Worm (Caenorhabditis elegans) whole organism, L4 larva: ENCODE data around the gene F19F10.14.
"Not testable (repeated sequence)": the region's sequence is repeated elsewhere in the genome, so short reads cannot be mapped to it uniquely, and the experiment has no call there.

Source experiments
- D1046.2 ChIP-seq: fragments of 200-800 bp; sonication (Bioruptor generic); IDR thresholded peaks from 2 replicates; pipeline ENCODE4 v1.3.6; 2022; ENCODE audit warnings: missing genetic modification characterization, missing compliant biosample characterization
- F26F4.8 ChIP-seq: fragments of 200-800 bp; sonication (Bioruptor generic); conservative IDR thresholded peaks from 2 replicates; pipeline ENCODE4 v1.3.6; 2022; ENCODE audit warnings: missing genetic modification characterization, missing compliant biosample characterization
- F44E2.7 ChIP-seq: fragments of 200-800 bp; sonication (Bioruptor generic); IDR thresholded peaks from 2 replicates; pipeline ENCODE4 v2.1.2; 2022; ENCODE audit warnings: missing genetic modification characterization, missing compliant biosample characterization
- F49E8.2 ChIP-seq: sonication (generic microtip); optimal IDR thresholded peaks from 2 replicates; lab custom pipeline; 2016; ENCODE audit warnings: missing compliant biosample characterization, mild to moderate bottlenecking, missing genetic modification characterization, borderline replicate concordance
- R02D3.7 ChIP-seq: fragments of 150-350 bp; sonication (generic microtip); optimal IDR thresholded peaks from 3 replicates; lab custom pipeline; 2014; ENCODE audit warnings: missing biosample characterization, missing genetic modification characterization
- Y105C5A.15 ChIP-seq: fragments of 200-800 bp; sonication (Bioruptor generic); IDR thresholded peaks from 2 replicates; pipeline ENCODE4 v1.3.6; 2022; ENCODE audit warnings: missing genetic modification characterization, missing compliant biosample characterization
- Y48G9A.11 ChIP-seq: fragments of 200-800 bp; sonication (Bioruptor generic); IDR thresholded peaks from 2 replicates; pipeline ENCODE4 v1.3.6; 2022; ENCODE audit warnings: missing genetic modification reagents, missing genetic modification characterization, missing compliant biosample characterization
- Y75B8A.6 ChIP-seq: fragments of 200-800 bp; sonication (Bioruptor generic); IDR thresholded peaks from 2 replicates; pipeline ENCODE4 v1.3.6; 2022; ENCODE audit warnings: missing genetic modification reagents, missing genetic modification characterization, missing compliant biosample characterization
- ZK337.2 ChIP-seq: fragments of 200-800 bp; sonication (Bioruptor generic); IDR thresholded peaks from 2 replicates; pipeline ENCODE4 v1.3.6; 2022; ENCODE audit warnings: missing genetic modification reagents, missing genetic modification characterization, missing compliant biosample characterization
- aha-1 ChIP-seq: fragments of 150-350 bp; peaks from one replicate; lab custom pipeline; 2014; ENCODE audit warnings: missing biosample characterization, missing genetic modification characterization
- arid-1 ChIP-seq: fragments of 200-800 bp; sonication (Bioruptor generic); conservative IDR thresholded peaks from 2 replicates; pipeline ENCODE4 v1.3.6; 2022; ENCODE audit warnings: missing genetic modification reagents, missing genetic modification characterization, missing compliant biosample characterization
- ceh-20 ChIP-seq: fragments of 200-800 bp; sonication (Bioruptor generic); IDR thresholded peaks from 2 replicates; pipeline ENCODE4 v1.3.6; 2022; ENCODE audit warnings: missing genetic modification reagents, missing genetic modification characterization, missing compliant biosample characterization
- ceh-44 ChIP-seq: fragments of 200-800 bp; sonication (Bioruptor generic); IDR thresholded peaks from 2 replicates; pipeline ENCODE4 v1.3.6; 2022; ENCODE audit warnings: missing genetic modification reagents, missing genetic modification characterization, missing compliant biosample characterization
- ces-1 ChIP-seq: fragments of 150-350 bp; sonication (generic microtip); optimal IDR thresholded peaks from 4 replicates; lab custom pipeline; 2014; ENCODE audit warnings: missing biosample characterization, missing genetic modification reagents, missing genetic modification characterization
- cey-2 ChIP-seq: sonication (generic microtip); optimal IDR thresholded peaks from 3 replicates; lab custom pipeline; 2017; ENCODE audit warnings: missing genetic modification characterization, mild to moderate bottlenecking, missing compliant biosample characterization, antibody characterized with exemption, borderline replicate concordance; ENCODE audit not compliant: insufficient read depth
- daf-16 ChIP-seq, 3 experiments: sonication (generic microtip); optimal IDR thresholded peaks; 2 replicates each; lab custom pipeline; 2016 to 2017; ENCODE audit warnings: missing genetic modification characterization in 3 of 3, missing genetic modification reagents in 3 of 3, mild to moderate bottlenecking in 2 of 3, missing compliant biosample characterization in 2 of 3, missing biosample characterization in 1 of 3, moderate library complexity in 1 of 3
- dmd-6 ChIP-seq: fragments of 200-800 bp; sonication (Bioruptor generic); IDR thresholded peaks from 2 replicates; pipeline ENCODE4 v1.3.6; 2022; ENCODE audit warnings: missing genetic modification reagents, missing genetic modification characterization, missing compliant biosample characterization
- dmd-8 ChIP-seq: fragments of 200-800 bp; sonication (Bioruptor generic); IDR thresholded peaks from 2 replicates; pipeline ENCODE4 v1.3.6; 2022; ENCODE audit warnings: missing genetic modification characterization, missing compliant biosample characterization
- dmd-9 ChIP-seq: fragments of 200-800 bp; sonication (Bioruptor generic); IDR thresholded peaks from 2 replicates; pipeline ENCODE4 v1.3.6; 2022; ENCODE audit warnings: missing genetic modification reagents, missing genetic modification characterization, missing compliant biosample characterization
- hif-1 ChIP-seq, 2 experiments: sonication (generic microtip); optimal IDR thresholded peaks; 2 replicates each; lab custom pipeline; 2016 to 2017; ENCODE audit warnings: missing compliant biosample characterization in 2 of 2, missing genetic modification characterization in 2 of 2, missing genetic modification reagents in 2 of 2, missing genotype in 2 of 2, mild to moderate bottlenecking in 1 of 2
- hlh-30 ChIP-seq: sonication (generic microtip); optimal IDR thresholded peaks from 2 replicates; lab custom pipeline; 2017; ENCODE audit warnings: antibody characterized with exemption, mild to moderate bottlenecking, missing genetic modification characterization, missing compliant biosample characterization; ENCODE audit not compliant: insufficient read depth
- lim-7 ChIP-seq: fragments of 200-800 bp; sonication (Bioruptor generic); IDR thresholded peaks from 2 replicates; pipeline ENCODE4 v1.3.6; 2022; ENCODE audit warnings: missing genetic modification characterization, missing compliant biosample characterization
- lin-1 ChIP-seq: fragments of 200-800 bp; sonication (Bioruptor generic); IDR thresholded peaks from 2 replicates; pipeline ENCODE4 v1.3.6; 2022; ENCODE audit warnings: missing genetic modification reagents, missing genetic modification characterization, missing compliant biosample characterization
- lin-39 ChIP-seq: fragments of 150-350 bp; optimal IDR thresholded peaks from 2 replicates; lab custom pipeline; 2014; ENCODE audit warnings: missing biosample characterization, missing genetic modification reagents, missing genetic modification characterization
- lir-3 ChIP-seq: sonication (generic microtip); optimal IDR thresholded peaks from 2 replicates; lab custom pipeline; 2016; ENCODE audit warnings: mild to moderate bottlenecking, missing genetic modification characterization, missing compliant biosample characterization
- madf-5 ChIP-seq, 2 experiments: fragments of 200-800 bp; sonication (Bioruptor generic); IDR thresholded peaks; 2 replicates each; pipeline ENCODE4 v1.3.6; 2022; ENCODE audit warnings: missing compliant biosample characterization in 2 of 2, missing genetic modification characterization in 2 of 2
- madf-9 ChIP-seq: fragments of 200-800 bp; sonication (Bioruptor generic); conservative IDR thresholded peaks from 2 replicates; pipeline ENCODE4 v1.3.6; 2022; ENCODE audit warnings: missing genetic modification reagents, missing genetic modification characterization, missing compliant biosample characterization
- mdt-29 ChIP-seq: fragments of 200-800 bp; sonication (Bioruptor generic); IDR thresholded peaks from 2 replicates; pipeline ENCODE4 v1.3.6; 2022; ENCODE audit warnings: missing genetic modification reagents, missing genetic modification characterization, missing compliant biosample characterization
- mes-2 ChIP-seq: sonication (generic microtip); optimal IDR thresholded peaks from 2 replicates; lab custom pipeline; 2016; ENCODE audit warnings: missing genotype, mild to moderate bottlenecking, missing genetic modification characterization, missing compliant biosample characterization; ENCODE audit not compliant: poor library complexity, severe bottlenecking
- mxl-2 ChIP-seq: fragments of 200-800 bp; sonication (Bioruptor generic); conservative IDR thresholded peaks from 2 replicates; pipeline ENCODE4 v1.3.6; 2022; ENCODE audit warnings: missing genetic modification reagents, missing genetic modification characterization, missing compliant biosample characterization
- nhr-102 ChIP-seq: sonication (generic microtip); optimal IDR thresholded peaks from 2 replicates; lab custom pipeline; 2016; ENCODE audit warnings: mild to moderate bottlenecking, missing genetic modification characterization, moderate library complexity, missing compliant biosample characterization
- nhr-41 ChIP-seq: fragments of 200-800 bp; sonication (Bioruptor generic); IDR thresholded peaks from 2 replicates; pipeline ENCODE4 v1.3.6; 2022; ENCODE audit warnings: missing genetic modification reagents, missing genetic modification characterization, missing compliant biosample characterization
- nhr-42 ChIP-seq: fragments of 200-800 bp; sonication (Bioruptor generic); IDR thresholded peaks from 2 replicates; pipeline ENCODE4 v1.3.6; 2022; ENCODE audit warnings: missing genetic modification characterization, missing compliant biosample characterization
- pha-4 ChIP-seq, 2 experiments: fragments of 150-350 bp in 1 of 2; fragments of 200-800 bp in 1 of 2; sonication (Bioruptor generic) in 1 of 2; IDR thresholded peaks in 1 of 2; optimal IDR thresholded peaks in 1 of 2; 2 replicates each; pipeline versions ENCODE4 v1.3.6 to Lab custom; 2014 to 2022; ENCODE audit warnings: missing genetic modification characterization in 2 of 2, missing genetic modification reagents in 2 of 2, missing biosample characterization in 1 of 2, missing compliant biosample characterization in 1 of 2
- php-3 ChIP-seq: fragments of 200-800 bp; sonication (Bioruptor generic); IDR thresholded peaks from 2 replicates; pipeline ENCODE4 v1.3.6; 2022; ENCODE audit warnings: missing genetic modification reagents, missing genetic modification characterization, missing compliant biosample characterization
- pqm-1 ChIP-seq: sonication (generic microtip); optimal IDR thresholded peaks from 2 replicates; lab custom pipeline; 2017; ENCODE audit warnings: missing biosample characterization, missing genetic modification characterization
- snpc-1.2 ChIP-seq: fragments of 200-800 bp; sonication (Bioruptor generic); IDR thresholded peaks from 2 replicates; pipeline ENCODE4 v1.3.6; 2022; ENCODE audit warnings: missing genetic modification reagents, missing genetic modification characterization, missing compliant biosample characterization
- tra-1 ChIP-seq: fragments of 200-800 bp; sonication (Bioruptor generic); IDR thresholded peaks from 2 replicates; pipeline ENCODE4 v1.3.6; 2022; ENCODE audit warnings: missing genetic modification reagents, missing genetic modification characterization, missing compliant biosample characterization
- vab-7 ChIP-seq: fragments of 200-800 bp; sonication (Bioruptor generic); IDR thresholded peaks from 2 replicates; pipeline ENCODE4 v1.3.6; 2022; ENCODE audit warnings: missing genetic modification reagents, missing genetic modification characterization, missing compliant biosample characterization
- zip-11 ChIP-seq: fragments of 200-800 bp; sonication (Bioruptor generic); IDR thresholded peaks from 2 replicates; pipeline ENCODE4 v1.3.6; 2022; ENCODE audit warnings: missing genetic modification characterization, missing compliant biosample characterization
- ztf-11 ChIP-seq: fragments of 150-350 bp; optimal IDR thresholded peaks from 2 replicates; lab custom pipeline; 2014; ENCODE audit warnings: missing biosample characterization, missing genetic modification characterization
- ztf-7 ChIP-seq: fragments of 150-350 bp; optimal IDR thresholded peaks from 2 replicates; lab custom pipeline; 2014; ENCODE audit warnings: missing biosample characterization, missing genetic modification characterization

The F19F10.14 gene

ce11 chrV:7551821-7552220, 19.0 kb downstream of the F19F10.14 start, which contains the start of gene F19F10.3 (continued):
- TF ChIP-seq zip-11 (no peak), F49E8.2 (tag; lab: Kevin White, UChicago) (no peak)
- TF ChIP-seq, all 104 proteins: peak for 0

DNA sequence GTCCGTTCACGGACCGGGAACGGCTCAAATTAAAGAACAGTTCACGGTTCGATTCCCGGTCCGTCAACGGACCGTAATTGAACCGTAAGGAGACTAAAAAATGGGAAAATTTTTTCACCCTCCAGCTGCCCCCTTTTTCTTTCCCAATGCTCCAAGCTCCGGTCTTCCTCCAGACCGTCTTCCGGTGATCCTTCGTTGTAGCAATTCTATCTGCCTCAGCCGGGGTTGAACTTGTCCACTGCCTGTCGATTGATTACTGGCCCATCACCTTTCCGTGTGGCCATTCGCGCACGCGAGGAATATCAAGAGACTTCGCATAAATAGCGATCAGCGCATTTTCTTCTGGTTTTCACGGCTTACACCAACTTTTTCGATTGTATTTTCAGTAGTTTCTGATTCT, 22.4 kb downstream of the F19F10.14 start:
- TF ChIP-seq D1046.2 (GFP tag; lab: Robert Waterston, UW) (peak; percentile 81; the same call in 1 of the 2 replicates), Y48G9A.11 (GFP tag; lab: Robert Waterston, UW) (peak; percentile 78; the same call in 1 of the 2 replicates), ceh-44 (GFP tag; lab: Robert Waterston, UW) (peak; percentile 86), lin-1 (GFP tag; lab: Robert Waterston, UW) (peak; percentile 85), mdt-29 (GFP tag; lab: Robert Waterston, UW) (peak; percentile 71; the same call in 1 of the 2 replicates), vab-7 (peak; percentile 85), ceh-20 (GFP tag; lab: Robert Waterston, UW) (0 out of 2 replicates have a peak, but pooled peaks have one; percentile 59), dmd-8 (GFP tag; lab: Robert Waterston, UW) (peak; percentile 95), madf-9 (GFP tag; lab: Robert Waterston, UW) (peak; percentile 74), nhr-41 (GFP tag; lab: Robert Waterston, UW) (peak; percentile 73; the same call in 1 of the 2 replicates), lim-7 (peak; percentile 90), ZK337.2 (GFP tag; lab: Robert Waterston, UW) (peak; percentile 73), pha-4 (GFP tag; IDR thresholded peaks at IDR 0.05; lab: Robert Waterston, UW) (peak; percentile 78), madf-5 (GFP tag; IDR thresholded peaks at IDR 0.05; lab: Robert Waterston, UW) (peak in 1 of 2 experiments; percentile 76; a peak in 1 of 4 replicates), Y75B8A.6 (0 out of 2 replicates have a peak, but pooled peaks have one; percentile 10), F26F4.8 (peak; percentile 95), tra-1 (peak; percentile 66; the same call in 1 of the 2 replicates), snpc-1.2 (peak; percentile 91), nhr-42 (GFP tag; lab: Robert Waterston, UW) (peak; percentile 62; the same call in 1 of the 2 replicates), mxl-2 (0 out of 2 replicates have a peak, but pooled peaks have one; percentile 18), F44E2.7 (GFP tag; lab: Robert Waterston, UW) (peak; percentile 79), dmd-9 (GFP tag; lab: Robert Waterston, UW) (peak; percentile 76), Y105C5A.15 (GFP tag; lab: Robert Waterston, UW) (peak; percentile 87), php-3 (0 out of 2 replicates have a peak, but pooled peaks have one; percentile 39), lir-3 (tag; lab: Kevin White, UChicago) (peak; percentile 0), arid-1 (GFP tag; lab: Robert Waterston, UW) (peak; percentile 85)
- TF ChIP-seq pha-4 (tag; optimal IDR thresholded peaks at IDR 0.05; lab: Kevin White, UChicago): not testable (repeated sequence)
- TF ChIP-seq, all 104 proteins: peak for 26; not testable (repeated sequence) for 78

ce11 chrV:7548017-7548416, 22.8 kb downstream of the F19F10.14 start:
- no peak for TF ChIP-seq ztf-11 (tag; lab: Kevin White, UChicago)
- no peak for TF ChIP-seq daf-16 (GFP tag; optimal IDR thresholded peaks at IDR 0.05; lab: Kevin White, UChicago)
- peak; percentile 97 for TF ChIP-seq daf-16 (tag; optimal IDR thresholded peaks at IDR 0.05; lab: Kevin White, UChicago)
- TF ChIP-seq Y75B8A.6: no peak
- peak in 1 of 2 experiments; percentile 70 for TF ChIP-seq hif-1 (tag; optimal IDR thresholded peaks at IDR 0.05; lab: Kevin White, UChicago)
- TF ChIP-seq cey-2: no peak
- no peak for TF ChIP-seq R02D3.7
- TF ChIP-seq lin-39: no peak
- TF ChIP-seq ces-1 (GFP tag; lab: Kevin White, UChicago): no peak
- peak; percentile 66 for TF ChIP-seq dmd-6 (GFP tag; lab: Robert Waterston, UW)
- TF ChIP-seq madf-9 (GFP tag; lab: Robert Waterston, UW): no peak
- TF ChIP-seq ztf-7 (tag; lab: Kevin White, UChicago): no peak
- no peak for TF ChIP-seq mes-2 (tag; lab: Kevin White, UChicago)
- peak; percentile 40 for TF ChIP-seq hlh-30 (tag; lab: Kevin White, UChicago)
- TF ChIP-seq pqm-1 (tag; lab: Kevin White, UChicago): peak; percentile 48
- TF ChIP-seq nhr-102 (tag; lab: Kevin White, UChicago): no peak
- TF ChIP-seq Y48G9A.11 (GFP tag; lab: Robert Waterston, UW): no peak
- TF ChIP-seq aha-1 (tag; lab: Kevin White, UChicago): peak; percentile 99
- TF ChIP-seq lim-7: no peak
- TF ChIP-seq ceh-20 (GFP tag; lab: Robert Waterston, UW): no peak
- TF ChIP-seq, all 104 proteins: peak for 6
